Fruit fly (Drosophila melanogaster) whole organism, embryonic: ENCODE results near the gene CG15155.

Source experiments
- Asciz ChIP-seq: fragments of 200-800 bp; sonication (Bioruptor generic); optimal IDR thresholded peaks from 2 replicates; lab custom pipeline; 2017; ENCODE audit warnings: missing biosample characterization, mild to moderate bottlenecking, missing genetic modification characterization, missing genetic modification reagents
- Atf3 ChIP-seq: fragments of 200-800 bp; sonication (Bioruptor generic); optimal IDR thresholded peaks from 3 replicates; lab custom pipeline; 2016; ENCODE audit warnings: missing biosample characterization, missing genetic modification characterization
- CG10147 ChIP-seq: fragments of 200-800 bp; sonication (Bioruptor generic); optimal IDR thresholded peaks from 2 replicates; lab custom pipeline; 2019; ENCODE audit warnings: missing biosample characterization, mild to moderate bottlenecking, missing genetic modification characterization, moderate library complexity
- CG10274 ChIP-seq: fragments of 200-800 bp; sonication (Bioruptor generic); optimal IDR thresholded peaks from 3 replicates; lab custom pipeline; 2017; ENCODE audit warnings: missing biosample characterization, mild to moderate bottlenecking, missing genetic modification characterization
- CG10321 ChIP-seq: fragments of 200-800 bp; sonication (Bioruptor generic); IDR thresholded peaks from 2 replicates; pipeline ENCODE4 v1.3.6; 2022; ENCODE audit warnings: missing biosample characterization, missing genetic modification characterization
- CG10366 ChIP-seq: fragments of 200-800 bp; sonication (Bioruptor generic); IDR thresholded peaks from 2 replicates; pipeline ENCODE4 v1.3.6; 2022; ENCODE audit warnings: missing biosample characterization, missing genetic modification characterization
- CG10979 ChIP-seq: fragments of 200-800 bp; sonication (Bioruptor generic); optimal IDR thresholded peaks from 2 replicates; lab custom pipeline; 2018; ENCODE audit warnings: missing biosample characterization, mild to moderate bottlenecking, missing genetic modification characterization, moderate library complexity
- CG11093 ChIP-seq: fragments of 200-800 bp; sonication (Bioruptor generic); IDR thresholded peaks from 3 replicates; pipeline ENCODE4 v1.3.6; 2022; ENCODE audit warnings: missing biosample characterization, missing genetic modification characterization
- CG12155 ChIP-seq: fragments of 200-800 bp; sonication (Bioruptor generic); optimal IDR thresholded peaks from 3 replicates; lab custom pipeline; 2016; ENCODE audit warnings: missing biosample characterization, missing genetic modification characterization
- CG12659 ChIP-seq: fragments of 200-800 bp; sonication (Bioruptor generic); optimal IDR thresholded peaks from 3 replicates; lab custom pipeline; 2017; ENCODE audit warnings: mild to moderate bottlenecking, missing biosample characterization, missing genetic modification reagents, missing genetic modification characterization
- CG16863 ChIP-seq: fragments of 200-800 bp; sonication (Bioruptor generic); optimal IDR thresholded peaks from 3 replicates; lab custom pipeline; 2016; ENCODE audit warnings: missing biosample characterization, missing genetic modification characterization
- CG17359 ChIP-seq: fragments of 200-800 bp; sonication (Bioruptor generic); optimal IDR thresholded peaks from 3 replicates; lab custom pipeline; 2018; ENCODE audit warnings: missing biosample characterization, mild to moderate bottlenecking, missing genetic modification characterization, moderate library complexity
- CG18599 ChIP-seq: fragments of 200-800 bp; sonication (Bioruptor generic); optimal IDR thresholded peaks from 3 replicates; lab custom pipeline; 2017; ENCODE audit warnings: missing biosample characterization, missing genetic modification characterization, mild to moderate bottlenecking, moderate library complexity, missing genetic modification reagents
- CG2129 ChIP-seq: fragments of 200-800 bp; sonication (Bioruptor generic); IDR thresholded peaks from 2 replicates; pipeline ENCODE4 v1.3.6; 2022; ENCODE audit warnings: missing biosample characterization, missing genetic modification characterization; ENCODE audit not compliant: partially characterized antibody
- CG30431 ChIP-seq: fragments of 200-800 bp; sonication (Bioruptor generic); optimal IDR thresholded peaks from 2 replicates; lab custom pipeline; 2017; ENCODE audit warnings: missing biosample characterization, missing genetic modification characterization
- CG32532 ChIP-seq: fragments of 200-800 bp; sonication (Bioruptor generic); IDR thresholded peaks from 2 replicates; pipeline ENCODE4 v1.3.6; 2022; ENCODE audit warnings: missing biosample characterization, missing genetic modification characterization
- CG32767 ChIP-seq: fragments of 200-800 bp; sonication (Bioruptor generic); IDR thresholded peaks from 2 replicates; pipeline ENCODE4 v1.3.6; 2022; ENCODE audit warnings: missing biosample characterization, missing genetic modification characterization
- CG3407 ChIP-seq: fragments of 200-800 bp; sonication (Bioruptor generic); optimal IDR thresholded peaks from 2 replicates; lab custom pipeline; 2018; ENCODE audit warnings: missing biosample characterization, mild to moderate bottlenecking, missing genetic modification characterization
- CG34224 ChIP-seq: fragments of 200-800 bp; sonication (Bioruptor generic); IDR thresholded peaks from 3 replicates; pipeline ENCODE4 v1.3.6; 2022; ENCODE audit warnings: missing biosample characterization, missing genetic modification characterization; ENCODE audit not compliant: partially characterized antibody
- CG4424 ChIP-seq: fragments of 200-800 bp; sonication (Bioruptor generic); optimal IDR thresholded peaks from 3 replicates; lab custom pipeline; 2016; ENCODE audit warnings: missing biosample characterization, missing genetic modification characterization
- CG4820 ChIP-seq: fragments of 200-800 bp; sonication (Bioruptor generic); optimal IDR thresholded peaks from 3 replicates; lab custom pipeline; 2016; ENCODE audit warnings: missing biosample characterization, missing genetic modification characterization
- CG6765 ChIP-seq: fragments of 200-800 bp; sonication (Bioruptor generic); optimal IDR thresholded peaks from 3 replicates; lab custom pipeline; 2017; ENCODE audit warnings: missing biosample characterization, mild to moderate bottlenecking, missing genetic modification characterization
- CG9215 ChIP-seq: fragments of 200-800 bp; sonication (Bioruptor generic); IDR thresholded peaks from 2 replicates; pipeline ENCODE4 v1.3.6; 2022; ENCODE audit warnings: missing biosample characterization, missing genetic modification characterization
- Fer1 ChIP-seq: fragments of 200-800 bp; sonication (Bioruptor generic); optimal IDR thresholded peaks from 2 replicates; lab custom pipeline; 2017; ENCODE audit warnings: missing biosample characterization, mild to moderate bottlenecking, missing genetic modification characterization
- HLH3B ChIP-seq: fragments of 200-800 bp; sonication (Bioruptor generic); IDR thresholded peaks from 2 replicates; pipeline ENCODE4 v1.3.6; 2022; ENCODE audit warnings: missing biosample characterization, missing genetic modification characterization
- HLH54F ChIP-seq: fragments of 200-800 bp; sonication (Bioruptor generic); optimal IDR thresholded peaks from 3 replicates; lab custom pipeline; 2016; ENCODE audit warnings: missing biosample characterization, missing genetic modification characterization
- HLHmδ ChIP-seq: fragments of 200-800 bp; sonication (Bioruptor generic); optimal IDR thresholded peaks from 2 replicates; lab custom pipeline; 2018; ENCODE audit warnings: missing biosample characterization, mild to moderate bottlenecking, missing genetic modification characterization, moderate library complexity
- Hand ChIP-seq: fragments of 200-800 bp; sonication (Bioruptor generic); optimal IDR thresholded peaks from 2 replicates; lab custom pipeline; 2017; ENCODE audit warnings: mild to moderate bottlenecking, missing biosample characterization, missing genetic modification reagents, missing genetic modification characterization
- Hr51 ChIP-seq, 2 experiments: fragments of 200-800 bp; sonication (Bioruptor generic); optimal IDR thresholded peaks; 2 replicates in 1 of 2; 3 replicates in 1 of 2; lab custom pipeline; 2016 to 2018; ENCODE audit warnings: missing biosample characterization in 2 of 2, missing genetic modification characterization in 2 of 2, mild to moderate bottlenecking in 1 of 2, moderate library complexity in 1 of 2
- Meics ChIP-seq: fragments of 200-800 bp; sonication (Bioruptor generic); optimal IDR thresholded peaks from 2 replicates; lab custom pipeline; 2017; ENCODE audit warnings: missing biosample characterization, mild to moderate bottlenecking, missing genetic modification characterization
- Rx ChIP-seq: fragments of 200-800 bp; sonication (Bioruptor generic); IDR thresholded peaks from 2 replicates; pipeline ENCODE4 v1.3.6; 2022; ENCODE audit warnings: missing biosample characterization, missing genetic modification characterization
- Side ChIP-seq: fragments of 200-800 bp; sonication (Bioruptor generic); optimal IDR thresholded peaks from 2 replicates; lab custom pipeline; 2016; ENCODE audit warnings: missing biosample characterization, missing genetic modification characterization
- TFAM ChIP-seq: fragments of 200-800 bp; sonication (Bioruptor generic); optimal IDR thresholded peaks from 2 replicates; lab custom pipeline; 2017; ENCODE audit warnings: missing biosample characterization, missing genetic modification characterization, inconsistent platforms
- al ChIP-seq: fragments of 200-800 bp; sonication (Bioruptor generic); IDR thresholded peaks from 2 replicates; pipeline ENCODE4 v1.3.6; 2022; ENCODE audit warnings: missing biosample characterization, missing genetic modification characterization
- cad ChIP-seq: fragments of >200 bp; optimal IDR thresholded peaks from 2 replicates; lab custom pipeline; 2017; ENCODE audit warnings: missing biosample characterization, missing genetic modification characterization
- caup ChIP-seq: fragments of 200-800 bp; sonication (Bioruptor generic); optimal IDR thresholded peaks from 3 replicates; lab custom pipeline; 2017; ENCODE audit warnings: missing biosample characterization, mild to moderate bottlenecking, missing genetic modification characterization, moderate library complexity; ENCODE audit not compliant: severe bottlenecking
- en ChIP-seq: fragments of 200-800 bp; sonication (Bioruptor generic); optimal IDR thresholded peaks from 2 replicates; lab custom pipeline; 2016; ENCODE audit warnings: missing biosample characterization, missing genetic modification characterization
- exex ChIP-seq: fragments of 200-800 bp; sonication (Bioruptor generic); optimal IDR thresholded peaks from 4 replicates; lab custom pipeline; 2018; ENCODE audit warnings: missing biosample characterization, mild to moderate bottlenecking, missing genetic modification characterization, moderate library complexity
- fd3F ChIP-seq: fragments of 200-800 bp; sonication (Bioruptor generic); optimal IDR thresholded peaks from 2 replicates; lab custom pipeline; 2018; ENCODE audit warnings: missing biosample characterization, mild to moderate bottlenecking, missing genetic modification characterization, moderate library complexity
- inv ChIP-seq: fragments of 200-800 bp; sonication (Bioruptor generic); IDR thresholded peaks from 2 replicates; pipeline ENCODE4 v1.3.6; 2022; ENCODE audit warnings: missing biosample characterization, missing genetic modification characterization; ENCODE audit not compliant: partially characterized antibody
- knrl ChIP-seq: fragments of 200-800 bp; sonication (Bioruptor generic); IDR thresholded peaks from 3 replicates; pipeline ENCODE4 v1.3.6; 2022; ENCODE audit warnings: missing biosample characterization, missing genetic modification characterization; ENCODE audit not compliant: partially characterized antibody
- maf-S ChIP-seq: fragments of 200-800 bp; sonication (Bioruptor generic); optimal IDR thresholded peaks from 2 replicates; lab custom pipeline; 2016; ENCODE audit warnings: missing biosample characterization, missing genetic modification characterization
- slou ChIP-seq: fragments of 200-800 bp; sonication (Bioruptor generic); optimal IDR thresholded peaks from 3 replicates; lab custom pipeline; 2016; ENCODE audit warnings: missing biosample characterization, missing genetic modification characterization
- ssp ChIP-seq: fragments of 200-800 bp; sonication (Bioruptor generic); IDR thresholded peaks from 2 replicates; pipeline ENCODE4 v1.3.6; 2022; ENCODE audit warnings: missing biosample characterization, missing genetic modification characterization
- tll ChIP-seq, 2 experiments: fragments of 200-800 bp in 1 of 2; fragments of >200 bp in 1 of 2; sonication (Bioruptor generic) in 1 of 2; optimal IDR thresholded peaks; 2 replicates each; lab custom pipeline; 2017 to 2019; ENCODE audit warnings: missing biosample characterization in 2 of 2, missing genetic modification characterization in 2 of 2, mild to moderate bottlenecking in 1 of 2, moderate library complexity in 1 of 2
- unc-4 ChIP-seq: fragments of 200-800 bp; sonication (Bioruptor generic); IDR thresholded peaks from 2 replicates; pipeline ENCODE4 v1.3.6; 2022; ENCODE audit warnings: missing biosample characterization, missing genetic modification characterization; ENCODE audit not compliant: partially characterized antibody
- yki ChIP-seq: fragments of >200 bp; optimal IDR thresholded peaks from 3 replicates; lab custom pipeline; 2018
- zen2 ChIP-seq: fragments of 200-800 bp; sonication (Bioruptor generic); IDR thresholded peaks from 3 replicates; pipeline ENCODE4 v1.3.6; 2022; ENCODE audit warnings: missing biosample characterization, missing genetic modification characterization; ENCODE audit not compliant: partially characterized antibody

Gene CG15155

DNA sequence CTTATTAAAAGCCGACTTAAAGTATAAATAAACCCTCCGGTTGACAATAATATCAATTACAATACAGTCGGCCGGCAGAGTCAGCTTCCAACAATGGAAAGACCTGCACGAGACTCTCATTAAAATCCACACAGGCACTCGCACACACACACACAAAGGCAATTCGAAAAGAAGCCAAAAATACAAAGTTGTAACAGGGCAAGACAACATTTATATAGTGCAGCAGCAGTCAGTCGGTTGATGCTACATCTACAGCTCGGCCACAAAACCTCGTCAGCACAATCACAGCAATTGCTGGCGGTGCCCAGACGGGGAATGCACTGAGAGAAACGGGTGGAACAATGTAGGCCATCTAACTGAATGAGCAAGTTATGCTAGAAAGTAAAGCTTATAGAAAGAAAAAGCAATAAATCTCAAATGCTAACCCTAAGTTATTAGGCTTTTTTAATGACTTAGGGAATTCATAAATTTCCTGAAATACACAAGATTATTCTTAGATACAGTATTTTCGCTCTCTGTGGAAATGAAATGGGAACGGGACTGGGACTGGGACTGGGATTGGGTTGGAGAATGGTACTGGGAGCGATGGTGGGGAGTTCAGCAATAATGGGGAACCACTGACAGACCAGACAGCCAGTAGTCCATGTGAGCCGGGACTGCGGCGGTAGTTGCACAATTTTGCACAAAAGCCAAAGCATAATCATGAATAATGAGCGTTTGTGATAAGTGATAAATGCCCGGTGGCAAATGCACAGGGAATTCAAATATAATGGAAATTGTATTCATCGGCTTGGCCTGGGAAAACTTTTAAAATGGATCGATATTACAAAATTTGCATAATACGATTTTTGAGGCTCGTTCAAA is 33.1 kb upstream of the CG15155 start (continued):
- TF ChIP-seq CG10321 (GFP tag; lab: Robert Waterston, UW) (peak; percentile 23; the same call in 1 of the 2 replicates), caup (GFP tag; lab: Kevin White, UChicago) (peak; percentile 22), CG34224 (no peak), en (GFP tag; lab: Kevin White, UChicago) (no peak), TFAM (GFP tag; lab: Kevin White, UChicago) (no peak), HLHmδ (no peak), CG10366 (peak; percentile 37), Hr51 (GFP tag; optimal IDR thresholded peaks at IDR 0.05; lab: Kevin White, UChicago) (peak in 1 of 2 experiments; percentile 42), cad (GFP tag; lab: Kevin White, UChicago) (no peak), ssp (GFP tag; lab: Robert Waterston, UW) (0 out of 2 replicates have a peak, but pooled peaks have one; percentile 20), CG16863 (GFP tag; lab: Kevin White, UChicago) (peak; percentile 61), CG3407 (GFP tag; lab: Kevin White, UChicago) (peak; percentile 5), exex (tag; lab: Kevin White, UChicago) (no peak), HLH3B (GFP tag; lab: Robert Waterston, UW) (peak; percentile 50; the same call in 1 of the 2 replicates), CG11093 (no peak), CG10147 (peak; percentile 11), Side (GFP tag; lab: Kevin White, UChicago) (peak; percentile 29), CG4424 (GFP tag; lab: Kevin White, UChicago) (peak; percentile 25), CG12155 (GFP tag; lab: Kevin White, UChicago) (peak; percentile 12), Hand (GFP tag; lab: Kevin White, UChicago) (no peak), Asciz (GFP tag; lab: Kevin White, UChicago) (peak; percentile 21), CG18599 (peak; percentile 72), CG10274 (GFP tag; lab: Kevin White, UChicago) (no peak), CG30431 (GFP tag; lab: Kevin White, UChicago) (peak; percentile 16), CG12659 (peak; percentile 26), CG32767 (no peak), CG2129 (GFP tag; lab: Robert Waterston, UW) (no peak), Meics (peak; percentile 11), zen2 (no peak), CG4820 (GFP tag; lab: Kevin White, UChicago) (peak; percentile 60), knrl (GFP tag; lab: Robert Waterston, UW) (no peak), yki (no peak), inv (GFP tag; lab: Robert Waterston, UW) (no peak), tll (GFP tag; optimal IDR thresholded peaks at IDR 0.05; lab: Kevin White, UChicago) (no peak), unc-4 (no peak), Atf3 (GFP tag; lab: Kevin White, UChicago) (no peak), CG6765 (GFP tag; lab: Kevin White, UChicago) (no peak), Fer1 (GFP tag; lab: Kevin White, UChicago) (peak; percentile 44), CG9215 (GFP tag; lab: Robert Waterston, UW) (peak; percentile 52), al (GFP tag; lab: Robert Waterston, UW) (no peak), slou (GFP tag; lab: Kevin White, UChicago) (peak; percentile 22), CG17359 (tag; lab: Kevin White, UChicago) (no peak), maf-S (no peak), fd3F (no peak), HLH54F (GFP tag; lab: Kevin White, UChicago) (no peak), CG10979 (tag; lab: Kevin White, UChicago) (no peak), Rx (GFP tag; lab: Robert Waterston, UW) (peak; percentile 5; the same call in 1 of the 2 replicates), CG32532 (peak; percentile 55; the same call in 1 of the 2 replicates)
